Fruit fly (Drosophila melanogaster): Measurements from ENCODE around the gene Hsp23.
A peak's percentile ranks its signal among the peaks of the same experiment; 100 is the strongest.

DNA sequence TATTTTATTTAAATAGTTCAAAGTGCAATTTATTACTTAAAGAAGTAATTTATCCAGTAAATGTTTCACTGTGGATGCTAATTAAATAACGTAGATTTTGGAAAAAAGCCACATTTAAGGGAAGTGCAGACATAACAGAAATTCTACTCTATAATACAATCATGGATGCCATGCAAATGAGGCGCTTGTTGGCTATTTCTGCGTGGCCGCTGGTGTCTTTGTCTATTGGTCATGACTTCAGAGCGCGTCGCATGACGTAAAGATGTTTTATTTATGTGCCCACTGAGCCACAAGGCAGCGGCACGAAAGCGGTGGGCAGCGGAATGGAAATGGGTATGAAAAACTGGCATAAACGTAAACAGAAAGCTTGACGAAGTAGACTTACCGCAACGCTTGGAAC is 44.2 kb downstream of the Hsp23 start:
- no peak for TF ChIP-seq fd96Cb (tag; optimal IDR thresholded peaks at IDR 0.05)
- peak; percentile 20 for TF ChIP-seq CG17385 (GFP tag; optimal IDR thresholded peaks at IDR 0.05)
- no peak for TF ChIP-seq kay (GFP tag; optimal IDR thresholded peaks at IDR 0.05)
- no peak for TF ChIP-seq Hr78 (GFP tag; optimal IDR thresholded peaks at IDR 0.05)
- TF ChIP-seq Rx (GFP tag; IDR thresholded peaks at IDR 0.05), result no peak
- TF ChIP-seq h (optimal IDR thresholded peaks at IDR 0.05), result no peak
- no peak for TF ChIP-seq gcm (GFP tag; optimal IDR thresholded peaks at IDR 0.05)
- TF ChIP-seq Lpt (GFP tag; optimal IDR thresholded peaks at IDR 0.05), result no peak

Data from whole organism, embryonic.